Worm (Caenorhabditis elegans) whole organism, young adult: ENCODE data around the gene epg-5.

Experiments used
- B0336.3 ChIP-seq: fragments of 200-800 bp; sonication (Bioruptor generic); IDR thresholded peaks from 2 replicates; pipeline ENCODE4 v1.3.6; 2022; ENCODE audit warnings: missing genetic modification characterization, missing compliant biosample characterization
- C17E4.6 ChIP-seq: fragments of 200-800 bp; sonication (Bioruptor generic); IDR thresholded peaks from 2 replicates; pipeline ENCODE4 v1.3.6; 2022; ENCODE audit warnings: missing genetic modification reagents, missing genetic modification characterization, missing compliant biosample characterization
- F22D6.2 ChIP-seq: sonication (generic microtip); optimal IDR thresholded peaks from 2 replicates; lab custom pipeline; 2016; ENCODE audit warnings: mild to moderate bottlenecking, missing genetic modification characterization, missing compliant biosample characterization
- F23B12.7 ChIP-seq: sonication (generic microtip); optimal IDR thresholded peaks from 2 replicates; lab custom pipeline; 2017; ENCODE audit warnings: missing genetic modification characterization, mild to moderate bottlenecking, missing compliant biosample characterization, antibody characterized with exemption, moderate library complexity; ENCODE audit not compliant: insufficient read depth
- F33H1.4 ChIP-seq: fragments of 200-800 bp; sonication (Bioruptor generic); IDR thresholded peaks from 2 replicates; pipeline ENCODE4 v1.3.6; 2022; ENCODE audit warnings: missing genetic modification reagents, missing genetic modification characterization, missing compliant biosample characterization
- F39B2.1 ChIP-seq: fragments of 200-800 bp; sonication (Bioruptor generic); IDR thresholded peaks from 2 replicates; pipeline ENCODE4 v1.3.6; 2022; ENCODE audit warnings: missing genetic modification reagents, missing genetic modification characterization, missing compliant biosample characterization
- F52B5.7 ChIP-seq: sonication (generic microtip); optimal IDR thresholded peaks from 2 replicates; lab custom pipeline; 2016; ENCODE audit warnings: mild to moderate bottlenecking, missing genetic modification characterization, missing compliant biosample characterization
- F55B11.4 ChIP-seq: sonication (generic microtip); optimal IDR thresholded peaks from 2 replicates; lab custom pipeline; 2016; ENCODE audit warnings: missing compliant biosample characterization, missing genetic modification characterization, borderline replicate concordance; ENCODE audit not compliant: insufficient read depth
- F57A8.1 ChIP-seq: fragments of 200-800 bp; sonication (Bioruptor generic); optimal IDR thresholded peaks from 2 replicates; lab custom pipeline; 2018; ENCODE audit warnings: mild to moderate bottlenecking, missing genetic modification characterization, moderate library complexity, missing compliant biosample characterization
- F57C9.4 ChIP-seq: sonication (generic microtip); optimal IDR thresholded peaks from 2 replicates; lab custom pipeline; 2017; ENCODE audit warnings: mild to moderate bottlenecking, missing genetic modification characterization, missing compliant biosample characterization
- K12H6.12 ChIP-seq: fragments of 200-800 bp; sonication (Bioruptor generic); optimal IDR thresholded peaks from 2 replicates; lab custom pipeline; 2018; ENCODE audit warnings: mild to moderate bottlenecking, missing genetic modification characterization, missing compliant biosample characterization
- Y67H2A.10 ChIP-seq: fragments of 200-800 bp; sonication (Bioruptor generic); conservative IDR thresholded peaks from 2 replicates; pipeline ENCODE4 v1.3.6; 2022; ENCODE audit warnings: missing genetic modification reagents, missing genetic modification characterization, missing compliant biosample characterization
- Y95B8A.8 ChIP-seq: fragments of 200-800 bp; sonication (Bioruptor generic); IDR thresholded peaks from 2 replicates; pipeline ENCODE4 v1.3.6; 2022; ENCODE audit warnings: missing genetic modification reagents, missing genetic modification characterization, missing compliant biosample characterization
- akir-1 ChIP-seq: fragments of 200-800 bp; sonication (Bioruptor generic); optimal IDR thresholded peaks from 2 replicates; lab custom pipeline; 2018; ENCODE audit warnings: mild to moderate bottlenecking, missing genetic modification characterization, moderate library complexity, missing compliant biosample characterization
- ama-1 ChIP-seq, 3 experiments: fragments of 150-350 bp in 1 of 3; sonication (generic microtip) in 2 of 3; optimal IDR thresholded peaks; 2 replicates each; lab custom pipeline; 2014 to 2018; ENCODE audit warnings: missing biosample characterization in 2 of 3, missing genetic modification characterization in 2 of 3, missing genetic modification reagents in 2 of 3
- aptf-2 ChIP-seq: fragments of 200-800 bp; sonication (Bioruptor generic); conservative IDR thresholded peaks from 2 replicates; pipeline ENCODE4 v1.3.6; 2022; ENCODE audit warnings: missing genetic modification reagents, missing genetic modification characterization, missing compliant biosample characterization
- athp-1 ChIP-seq: sonication (generic microtip); optimal IDR thresholded peaks from 2 replicates; lab custom pipeline; 2017; ENCODE audit warnings: mild to moderate bottlenecking, missing genetic modification characterization, missing compliant biosample characterization
- attf-5 ChIP-seq: fragments of 200-800 bp; sonication (Bioruptor generic); optimal IDR thresholded peaks from 2 replicates; lab custom pipeline; 2018; ENCODE audit warnings: mild to moderate bottlenecking, missing genetic modification characterization, missing compliant biosample characterization
- bed-1 ChIP-seq: fragments of 200-800 bp; sonication (Bioruptor generic); IDR thresholded peaks from 2 replicates; pipeline ENCODE4 v1.3.6; 2022; ENCODE audit warnings: missing genetic modification reagents, missing genetic modification characterization, missing compliant biosample characterization
- bed-2 ChIP-seq: fragments of 200-800 bp; sonication (Bioruptor generic); IDR thresholded peaks from 2 replicates; pipeline ENCODE4 v1.3.6; 2022; ENCODE audit warnings: missing genetic modification reagents, missing genetic modification characterization, missing compliant biosample characterization
- cebp-1 ChIP-seq, 2 experiments: fragments of 200-800 bp in 1 of 2; sonication (Bioruptor generic) in 1 of 2; sonication (generic microtip) in 1 of 2; IDR thresholded peaks in 1 of 2; optimal IDR thresholded peaks in 1 of 2; 2 replicates each; pipeline versions ENCODE4 v1.3.6 to Lab custom; 2017 to 2022; ENCODE audit warnings: missing compliant biosample characterization in 2 of 2, missing genetic modification characterization in 2 of 2, mild to moderate bottlenecking in 1 of 2, missing genetic modification reagents in 1 of 2, moderate library complexity in 1 of 2
- ceh-79 ChIP-seq: sonication (generic microtip); optimal IDR thresholded peaks from 2 replicates; lab custom pipeline; 2017; ENCODE audit warnings: mild to moderate bottlenecking, missing genetic modification characterization, missing compliant biosample characterization
- die-1 ChIP-seq: sonication (generic microtip); optimal IDR thresholded peaks from 2 replicates; lab custom pipeline; 2016; ENCODE audit warnings: missing genotype, mild to moderate bottlenecking, missing genetic modification characterization, missing compliant biosample characterization
- dpl-1 ChIP-seq: fragments of 150-350 bp; optimal IDR thresholded peaks from 2 replicates; lab custom pipeline; 2014; ENCODE audit warnings: missing biosample characterization, missing genetic modification reagents, missing genetic modification characterization
- hlh-26 ChIP-seq: fragments of 200-800 bp; sonication (Bioruptor generic); conservative IDR thresholded peaks from 2 replicates; pipeline ENCODE4 v1.3.6; 2022; ENCODE audit warnings: missing genetic modification reagents, missing genetic modification characterization, missing compliant biosample characterization
- hmg-20 ChIP-seq: fragments of 200-800 bp; sonication (Bioruptor generic); IDR thresholded peaks from 2 replicates; pipeline ENCODE4 v1.3.6; 2022; ENCODE audit warnings: missing genetic modification reagents, missing genetic modification characterization, missing compliant biosample characterization
- hsf-1 ChIP-seq: fragments of 200-800 bp; sonication (Bioruptor generic); IDR thresholded peaks from 2 replicates; pipeline ENCODE4 v1.3.6; 2022; ENCODE audit warnings: missing genetic modification reagents, missing genetic modification characterization, missing compliant biosample characterization
- lag-1 ChIP-seq: fragments of 200-800 bp; sonication (Bioruptor generic); IDR thresholded peaks from 2 replicates; pipeline ENCODE4 v1.3.6; 2022; ENCODE audit warnings: missing genetic modification reagents, missing genetic modification characterization, missing compliant biosample characterization
- lin-26 ChIP-seq: fragments of 200-800 bp; sonication (Bioruptor generic); IDR thresholded peaks from 2 replicates; pipeline ENCODE4 v1.3.6; 2022; ENCODE audit warnings: missing genetic modification reagents, missing genetic modification characterization, missing compliant biosample characterization
- lin-40 ChIP-seq: sonication (generic microtip); optimal IDR thresholded peaks from 2 replicates; lab custom pipeline; 2016; ENCODE audit warnings: missing genetic modification characterization, mild to moderate bottlenecking, missing compliant biosample characterization, missing genotype, missing genetic modification reagents
- lin-54 ChIP-seq: fragments of 200-800 bp; sonication (Bioruptor generic); optimal IDR thresholded peaks from 2 replicates; lab custom pipeline; 2018; ENCODE audit warnings: mild to moderate bottlenecking, missing genetic modification characterization, missing compliant biosample characterization
- madf-6 ChIP-seq: fragments of 200-800 bp; sonication (Bioruptor generic); IDR thresholded peaks from 2 replicates; pipeline ENCODE4 v1.3.6; 2022; ENCODE audit warnings: missing genetic modification reagents, missing genetic modification characterization, missing compliant biosample characterization
- nhr-27 ChIP-seq: fragments of 200-800 bp; sonication (Bioruptor generic); optimal IDR thresholded peaks from 2 replicates; lab custom pipeline; 2018; ENCODE audit warnings: mild to moderate bottlenecking, missing genetic modification characterization, moderate library complexity, missing compliant biosample characterization
- nhr-80 ChIP-seq: sonication (generic microtip); optimal IDR thresholded peaks from 2 replicates; lab custom pipeline; 2016; ENCODE audit warnings: missing genetic modification characterization, missing compliant biosample characterization
- pbrm-1 ChIP-seq: fragments of 200-800 bp; sonication (Bioruptor generic); IDR thresholded peaks from 2 replicates; pipeline ENCODE4 v1.3.6; 2022; ENCODE audit warnings: missing genetic modification reagents, missing genetic modification characterization, missing compliant biosample characterization
- rcor-1 ChIP-seq: fragments of 200-800 bp; sonication (Bioruptor generic); IDR thresholded peaks from 2 replicates; pipeline ENCODE4 v1.3.6; 2022; ENCODE audit warnings: missing genetic modification reagents, missing genetic modification characterization, missing compliant biosample characterization
- repo-1 ChIP-seq: sonication (generic microtip); optimal IDR thresholded peaks from 2 replicates; lab custom pipeline; 2017; ENCODE audit warnings: mild to moderate bottlenecking, missing genetic modification characterization, missing compliant biosample characterization
- rpc-1 ChIP-seq, 2 experiments: fragments of 150-350 bp in 1 of 2; sonication (generic microtip) in 1 of 2; optimal IDR thresholded peaks; 2 replicates each; lab custom pipeline; 2014 to 2018; ENCODE audit warnings: missing biosample characterization in 1 of 2, missing genetic modification characterization in 1 of 2, missing genetic modification reagents in 1 of 2, missing genotype in 1 of 2
- snpc-1.3 ChIP-seq: sonication (generic microtip); optimal IDR thresholded peaks from 2 replicates; lab custom pipeline; 2017; ENCODE audit warnings: missing genetic modification characterization, mild to moderate bottlenecking, missing compliant biosample characterization, antibody characterized with exemption, moderate library complexity, missing genotype, missing genetic modification reagents; ENCODE audit not compliant: insufficient read depth
- snpc-4 ChIP-seq, 5 experiments: fragments of 150-350 bp in 1 of 5; sonication (generic microtip) in 4 of 5; optimal IDR thresholded peaks; 2 replicates each; lab custom pipeline; 2014 to 2018; ENCODE audit warnings: missing genetic modification characterization in 5 of 5, missing biosample characterization in 3 of 5, antibody characterized with exemption in 2 of 5, mild to moderate bottlenecking in 2 of 5, missing compliant biosample characterization in 2 of 5, missing genotype in 2 of 5, moderate library complexity in 2 of 5, missing genetic modification reagents in 1 of 5
- sptf-2 ChIP-seq: fragments of 200-800 bp; sonication (Bioruptor generic); optimal IDR thresholded peaks from 2 replicates; lab custom pipeline; 2018; ENCODE audit warnings: mild to moderate bottlenecking, missing genetic modification characterization, missing compliant biosample characterization
- tlf-1 ChIP-seq: fragments of 200-800 bp; sonication (Bioruptor generic); optimal IDR thresholded peaks from 2 replicates; lab custom pipeline; 2018; ENCODE audit warnings: mild to moderate bottlenecking, missing genetic modification characterization, missing compliant biosample characterization
- unc-62 ChIP-seq: fragments of 150-350 bp; optimal IDR thresholded peaks from 2 replicates; lab custom pipeline; 2014; ENCODE audit warnings: missing biosample characterization, missing genetic modification reagents, missing genetic modification characterization
- ztf-26 ChIP-seq: sonication (generic microtip); optimal IDR thresholded peaks from 2 replicates; lab custom pipeline; 2017; ENCODE audit warnings: missing genetic modification characterization, missing compliant biosample characterization
- ztf-3 ChIP-seq: fragments of 200-800 bp; sonication (Bioruptor generic); optimal IDR thresholded peaks from 2 replicates; lab custom pipeline; 2018; ENCODE audit warnings: mild to moderate bottlenecking, missing genetic modification characterization, missing compliant biosample characterization

The epg-5 gene

DNA sequence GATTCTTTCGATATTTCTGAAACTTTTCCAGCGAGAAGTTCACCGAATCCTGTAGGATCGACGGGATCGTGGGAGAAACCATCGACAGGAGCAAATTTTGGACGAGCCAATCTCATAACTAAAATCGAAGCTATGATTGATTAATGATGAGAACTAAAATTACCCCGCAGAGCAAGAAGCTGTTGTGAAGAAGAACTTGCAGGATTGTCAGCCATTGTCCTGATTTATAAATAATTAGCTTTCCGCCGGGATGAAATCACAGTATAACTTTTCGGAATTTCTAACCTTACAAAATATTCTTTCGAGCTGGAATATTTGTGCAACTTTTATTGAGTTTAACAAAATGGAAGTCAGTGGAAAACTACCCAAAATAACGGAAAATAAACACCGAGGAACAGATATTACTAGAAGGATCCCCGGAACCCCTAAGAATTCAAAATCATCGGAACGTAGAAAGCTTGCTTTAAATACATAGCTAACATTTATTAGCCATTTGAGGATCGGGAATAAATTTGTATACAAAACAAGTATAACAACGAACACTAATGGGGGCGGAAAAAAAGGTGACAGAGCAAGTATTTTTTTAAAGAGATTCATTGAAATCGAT lies 21.8 kb downstream of the epg-5 start, which contains the start of gene C56C10.7 (continued):
- no peak for TF ChIP-seq Y67H2A.10
- no peak for TF ChIP-seq F57A8.1 (GFP tag; lab: Kevin White, UChicago)
- peak; percentile 79 for TF ChIP-seq lin-54
- no peak for TF ChIP-seq F22D6.2 (tag; lab: Kevin White, UChicago)
- peak; percentile 30; the same call in 1 of the 2 replicates for TF ChIP-seq F33H1.4 (GFP tag; lab: Robert Waterston, UW)
- TF ChIP-seq F39B2.1 (GFP tag; lab: Robert Waterston, UW) = peak; percentile 91
- TF ChIP-seq unc-62 (GFP tag; lab: Kevin White, UChicago) = no peak
- TF ChIP-seq lin-26 (GFP tag; lab: Robert Waterston, UW) = peak; percentile 83
- TF ChIP-seq akir-1 (GFP tag; lab: Kevin White, UChicago) = no peak
- no peak for TF ChIP-seq K12H6.12 (tag; lab: Kevin White, UChicago)
- TF ChIP-seq nhr-27 (tag; lab: Kevin White, UChicago) = peak; percentile 49
- TF ChIP-seq ztf-3 (GFP tag; lab: Kevin White, UChicago) = no peak
- no peak for TF ChIP-seq F57C9.4 (tag; lab: Kevin White, UChicago)
- 0 out of 2 replicates have a peak, but pooled peaks have one; percentile 23 for TF ChIP-seq hmg-20
- no peak for TF ChIP-seq Y95B8A.8 (GFP tag; lab: Robert Waterston, UW)
- TF ChIP-seq hlh-26 (GFP tag; lab: Robert Waterston, UW) = no peak
- no peak for TF ChIP-seq dpl-1 (GFP tag; lab: Kevin White, UChicago)
- TF ChIP-seq tlf-1 (GFP tag; lab: Kevin White, UChicago) = peak; percentile 87
- TF ChIP-seq attf-5 = no peak
- TF ChIP-seq C17E4.6 (GFP tag; lab: Robert Waterston, UW) = peak; percentile 62; the same call in 1 of the 2 replicates
- no peak for TF ChIP-seq F55B11.4
- no peak for TF ChIP-seq cebp-1 (GFP tag; IDR thresholded peaks at IDR 0.05; lab: Robert Waterston, UW)
- peak; percentile 54 for TF ChIP-seq cebp-1 (tag; optimal IDR thresholded peaks at IDR 0.05; lab: Kevin White, UChicago)
- no peak for TF ChIP-seq bed-2 (GFP tag; lab: Robert Waterston, UW)
- peak; percentile 3 for TF ChIP-seq ceh-79
- TF ChIP-seq rcor-1 = peak; percentile 68
- TF ChIP-seq athp-1 (tag; lab: Kevin White, UChicago) = peak; percentile 76
- TF ChIP-seq sptf-2 (GFP tag; lab: Kevin White, UChicago) = no peak
- peak; percentile 72; the same call in 1 of the 2 replicates for TF ChIP-seq pbrm-1 (GFP tag; lab: Robert Waterston, UW)
- no peak for TF ChIP-seq rpc-1 (optimal IDR thresholded peaks at IDR 0.05; lab: Kevin White, UChicago)
- TF ChIP-seq rpc-1 (tag; optimal IDR thresholded peaks at IDR 0.05; lab: Kevin White, UChicago) = no peak
- no peak for TF ChIP-seq nhr-80
- peak; percentile 89 for TF ChIP-seq madf-6
- TF ChIP-seq snpc-4 (GFP tag; optimal IDR thresholded peaks at IDR 0.05; lab: Kevin White, UChicago) = peak; percentile 44
- TF ChIP-seq snpc-4 (tag; optimal IDR thresholded peaks at IDR 0.05; lab: Kevin White, UChicago) = peak in 2 of 4 experiments; percentile 30 to 61
- no peak for TF ChIP-seq ama-1 (optimal IDR thresholded peaks at IDR 0.05; lab: Kevin White, UChicago)
- peak in 1 of 2 experiments; percentile 62 for TF ChIP-seq ama-1 (GFP tag; optimal IDR thresholded peaks at IDR 0.05; lab: Kevin White, UChicago)
- TF ChIP-seq lag-1 (GFP tag; lab: Robert Waterston, UW) = no peak
- peak; percentile 94 for TF ChIP-seq B0336.3 (GFP tag; lab: Robert Waterston, UW)
- no peak for TF ChIP-seq lin-40 (tag; lab: Kevin White, UChicago)
- TF ChIP-seq die-1 (tag; lab: Kevin White, UChicago) = peak; percentile 38
- peak; percentile 68; the same call in 1 of the 2 replicates for TF ChIP-seq bed-1
- peak; percentile 84 for TF ChIP-seq repo-1 (tag; lab: Kevin White, UChicago)
- TF ChIP-seq snpc-1.3 = peak; percentile 67
- peak; percentile 88 for TF ChIP-seq hsf-1
- TF ChIP-seq aptf-2 (GFP tag; lab: Robert Waterston, UW) = no peak
- peak; percentile 36 for TF ChIP-seq F52B5.7 (tag; lab: Kevin White, UChicago)
- peak; percentile 34 for TF ChIP-seq ztf-26 (tag; lab: Kevin White, UChicago)
- no peak for TF ChIP-seq F23B12.7
